Worm (Caenorhabditis elegans): Measurements from ENCODE around the gene Y67H2A.10.

DNA sequence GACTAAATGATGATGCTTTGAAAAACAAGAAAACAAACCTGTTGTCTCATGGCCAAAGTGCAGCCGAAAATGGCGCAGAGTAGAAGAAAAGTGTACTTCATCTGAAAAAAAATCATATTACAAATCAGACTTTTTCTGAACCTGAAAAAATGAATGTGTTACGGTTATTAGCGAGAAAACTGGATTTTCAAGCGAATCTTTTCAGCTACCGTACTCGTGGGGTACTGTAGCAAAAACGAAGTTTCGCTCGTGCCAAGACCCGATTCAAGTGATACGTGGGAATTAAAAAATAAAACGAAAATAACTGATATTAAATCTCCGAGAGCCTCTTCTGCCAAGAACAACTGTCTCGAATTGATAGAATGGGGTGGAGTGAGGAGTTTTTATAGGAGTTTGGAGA lies 37.1 kb downstream of the Y67H2A.10 start, which contains the start of gene ttr-51:
- TF ChIP-seq unc-120 (tag; optimal IDR thresholded peaks at IDR 0.05; ENCODE audit: poor library complexity, severe bottlenecking) (no peak), snpc-4 (tag; optimal IDR thresholded peaks at IDR 0.05) (no peak), lsy-2 (tag; optimal IDR thresholded peaks at IDR 0.05) (no peak), pha-4 (tag; optimal IDR thresholded peaks at IDR 0.05) (no peak), nhr-28 (tag; optimal IDR thresholded peaks at IDR 0.05) (no peak)

Data from whole organism, mixed stage, embryonic.